Worm (Caenorhabditis elegans) whole organism, L2 larva: ENCODE measurements around the gene pde-3.

Source experiments
- C34F6.9 ChIP-seq: fragments of 150-350 bp; optimal IDR thresholded peaks from 2 replicates; lab custom pipeline; 2014; ENCODE audit warnings: missing biosample characterization, missing genetic modification characterization
- R02D3.7 ChIP-seq: fragments of 150-350 bp; optimal IDR thresholded peaks from 2 replicates; lab custom pipeline; 2014; ENCODE audit warnings: missing biosample characterization, missing genetic modification characterization
- ZK546.5 ChIP-seq: sonication (generic microtip); optimal IDR thresholded peaks from 2 replicates; lab custom pipeline; 2017; ENCODE audit warnings: missing biosample characterization, missing genetic modification characterization
- alr-1 ChIP-seq: fragments of 150-350 bp; optimal IDR thresholded peaks from 2 replicates; lab custom pipeline; 2014; ENCODE audit warnings: missing biosample characterization, missing genetic modification characterization
- ama-1 ChIP-seq: fragments of 150-350 bp; optimal IDR thresholded peaks from 2 replicates; lab custom pipeline; 2018; ENCODE audit warnings: inconsistent platforms
- ceh-16 ChIP-seq: fragments of 150-350 bp; optimal IDR thresholded peaks from 2 replicates; lab custom pipeline; 2014; ENCODE audit warnings: missing biosample characterization, missing genetic modification characterization
- ceh-82 ChIP-seq: fragments of 150-350 bp; optimal IDR thresholded peaks from 2 replicates; lab custom pipeline; 2014; ENCODE audit warnings: missing biosample characterization, missing genetic modification characterization
- dmd-4 ChIP-seq: sonication (generic microtip); optimal IDR thresholded peaks from 2 replicates; lab custom pipeline; 2017; ENCODE audit warnings: missing biosample characterization, missing genetic modification characterization
- egl-27 ChIP-seq: sonication (generic microtip); optimal IDR thresholded peaks from 3 replicates; lab custom pipeline; 2017; ENCODE audit warnings: missing biosample characterization, missing genetic modification reagents, missing genetic modification characterization
- elt-1 ChIP-seq: fragments of 150-350 bp; optimal IDR thresholded peaks from 2 replicates; lab custom pipeline; 2014; ENCODE audit warnings: missing biosample characterization, missing genetic modification characterization
- gmeb-1 ChIP-seq: fragments of 150-350 bp; optimal IDR thresholded peaks from 2 replicates; lab custom pipeline; 2014; ENCODE audit warnings: missing biosample characterization, missing genetic modification characterization
- lin-13 ChIP-seq: fragments of 150-350 bp; optimal IDR thresholded peaks from 2 replicates; lab custom pipeline; 2014; ENCODE audit warnings: missing biosample characterization, missing genetic modification reagents, missing genetic modification characterization
- lin-39 ChIP-seq: fragments of 150-350 bp; optimal IDR thresholded peaks from 2 replicates; lab custom pipeline; 2014; ENCODE audit warnings: missing biosample characterization, missing genetic modification reagents, missing genetic modification characterization
- lsy-2 ChIP-seq, 2 experiments: fragments of 150-350 bp in 1 of 2; sonication (generic microtip) in 1 of 2; optimal IDR thresholded peaks; 2 replicates each; lab custom pipeline; 2014 to 2017; ENCODE audit warnings: missing biosample characterization in 2 of 2, missing genetic modification characterization in 2 of 2
- mab-5 ChIP-seq: fragments of 150-350 bp; optimal IDR thresholded peaks from 2 replicates; lab custom pipeline; 2014; ENCODE audit warnings: missing biosample characterization, missing genetic modification characterization
- mbf-1 ChIP-seq: sonication (generic microtip); optimal IDR thresholded peaks from 2 replicates; lab custom pipeline; 2017; ENCODE audit warnings: missing biosample characterization, missing genetic modification characterization
- mdl-1 ChIP-seq, 2 experiments: fragments of 150-350 bp in 1 of 2; sonication (generic microtip) in 1 of 2; optimal IDR thresholded peaks; 2 replicates each; lab custom pipeline; 2017; ENCODE audit warnings: missing biosample characterization in 2 of 2, missing genetic modification characterization in 2 of 2
- nhr-10 ChIP-seq: sonication (generic microtip); optimal IDR thresholded peaks from 2 replicates; lab custom pipeline; 2017; ENCODE audit warnings: missing biosample characterization, missing genetic modification characterization
- nhr-11 ChIP-seq: fragments of 150-350 bp; optimal IDR thresholded peaks from 2 replicates; lab custom pipeline; 2014; ENCODE audit warnings: missing biosample characterization, missing genetic modification characterization
- nhr-12 ChIP-seq: fragments of 150-350 bp; optimal IDR thresholded peaks from 2 replicates; lab custom pipeline; 2014; ENCODE audit warnings: missing biosample characterization, missing genetic modification characterization
- nhr-21 ChIP-seq: fragments of 150-350 bp; optimal IDR thresholded peaks from 2 replicates; lab custom pipeline; 2014; ENCODE audit warnings: missing biosample characterization, missing genetic modification characterization
- nhr-23 ChIP-seq: fragments of 150-350 bp; optimal IDR thresholded peaks from 2 replicates; lab custom pipeline; 2014; ENCODE audit warnings: missing biosample characterization, missing genetic modification reagents, missing genetic modification characterization
- nhr-237 ChIP-seq: fragments of 150-350 bp; optimal IDR thresholded peaks from 2 replicates; lab custom pipeline; 2014; ENCODE audit warnings: missing biosample characterization, missing genetic modification characterization
- nhr-6 ChIP-seq: fragments of 150-350 bp; optimal IDR thresholded peaks from 2 replicates; lab custom pipeline; 2014; ENCODE audit warnings: missing biosample characterization, missing genetic modification characterization
- nhr-77 ChIP-seq: fragments of 150-350 bp; optimal IDR thresholded peaks from 2 replicates; lab custom pipeline; 2014; ENCODE audit warnings: missing biosample characterization, missing genetic modification characterization
- peb-1 ChIP-seq: fragments of 150-350 bp; optimal IDR thresholded peaks from 2 replicates; lab custom pipeline; 2014; ENCODE audit warnings: missing biosample characterization, missing genetic modification characterization
- sem-4 ChIP-seq: fragments of 150-350 bp; optimal IDR thresholded peaks from 2 replicates; lab custom pipeline; 2014; ENCODE audit warnings: missing biosample characterization, missing genetic modification reagents, missing genetic modification characterization
- sma-3 ChIP-seq: sonication (generic microtip); optimal IDR thresholded peaks from 2 replicates; lab custom pipeline; 2016; ENCODE audit warnings: missing genetic modification reagents, missing genetic modification characterization, missing compliant biosample characterization
- snpc-4 ChIP-seq: fragments of 150-350 bp; optimal IDR thresholded peaks from 2 replicates; lab custom pipeline; 2014; ENCODE audit warnings: missing biosample characterization, missing genetic modification characterization
- unc-39 ChIP-seq: fragments of 150-350 bp; optimal IDR thresholded peaks from 2 replicates; lab custom pipeline; 2014; ENCODE audit warnings: missing biosample characterization, missing genetic modification characterization
- unc-55 ChIP-seq: fragments of 150-350 bp; sonication (generic microtip); optimal IDR thresholded peaks from 3 replicates; lab custom pipeline; 2014; ENCODE audit warnings: missing biosample characterization, missing genetic modification reagents, missing genetic modification characterization
- zag-1 ChIP-seq: fragments of 150-350 bp; optimal IDR thresholded peaks from 2 replicates; lab custom pipeline; 2014; ENCODE audit warnings: missing biosample characterization, missing genetic modification characterization
- ztf-1 ChIP-seq: fragments of 200-800 bp; sonication (Bioruptor generic); conservative IDR thresholded peaks from 2 replicates; pipeline ENCODE4 v1.3.6; 2022; ENCODE audit warnings: missing genetic modification characterization, missing compliant biosample characterization
- ztf-11 ChIP-seq: sonication (generic microtip); optimal IDR thresholded peaks from 2 replicates; lab custom pipeline; 2017; ENCODE audit warnings: missing biosample characterization, missing genetic modification characterization
- ztf-4 ChIP-seq: fragments of 150-350 bp; optimal IDR thresholded peaks from 2 replicates; lab custom pipeline; 2014; ENCODE audit warnings: missing biosample characterization, missing genetic modification characterization

The pde-3 gene

ce11 chrII:14902193-14902592 lies 17.3 kb upstream of the pde-3 start, which contains the start of gene cog-1:
Gene cog-1, plus strand, starts transcription at chrII:14902493.
- TF ChIP-seq elt-1 (tag; lab: Kevin White, UChicago) (no peak), ZK546.5 (tag; lab: Kevin White, UChicago) (no peak), C34F6.9 (no peak), alr-1 (tag; lab: Kevin White, UChicago) (no peak), R02D3.7 (tag; lab: Kevin White, UChicago) (no peak), gmeb-1 (no peak), nhr-11 (tag; lab: Kevin White, UChicago) (no peak), nhr-21 (tag; lab: Kevin White, UChicago) (no peak), snpc-4 (tag; lab: Kevin White, UChicago) (no peak), mab-5 (tag; lab: Kevin White, UChicago) (no peak), lsy-2 (tag; optimal IDR thresholded peaks at IDR 0.05; lab: Kevin White, UChicago) (no peak), mdl-1 (tag; optimal IDR thresholded peaks at IDR 0.05; lab: Kevin White, UChicago) (no peak), lin-39 (tag; lab: Kevin White, UChicago) (no peak), lin-13 (GFP tag; lab: Kevin White, UChicago) (no peak), ztf-1 (no peak), sma-3 (no peak), sem-4 (tag; lab: Kevin White, UChicago) (no peak), dmd-4 (tag; lab: Kevin White, UChicago) (no peak), nhr-77 (tag; lab: Kevin White, UChicago) (no peak)

- no peak for TF ChIP-seq nhr-77 (tag; lab: Kevin White, UChicago)
- no peak for TF ChIP-seq ceh-82 (tag; lab: Kevin White, UChicago)
- no peak for TF ChIP-seq ztf-1
- no peak for TF ChIP-seq elt-1 (tag; lab: Kevin White, UChicago)
- TF ChIP-seq ama-1 (lab: Kevin White, UChicago), result no peak
- TF ChIP-seq nhr-12, result no peak
- no peak for TF ChIP-seq alr-1 (tag; lab: Kevin White, UChicago)
- TF ChIP-seq nhr-237 (tag; lab: Kevin White, UChicago), result no peak
These were observed 15.9 kb upstream of the pde-3 start for ce11 chrII:14903611-14904010.

DNA sequence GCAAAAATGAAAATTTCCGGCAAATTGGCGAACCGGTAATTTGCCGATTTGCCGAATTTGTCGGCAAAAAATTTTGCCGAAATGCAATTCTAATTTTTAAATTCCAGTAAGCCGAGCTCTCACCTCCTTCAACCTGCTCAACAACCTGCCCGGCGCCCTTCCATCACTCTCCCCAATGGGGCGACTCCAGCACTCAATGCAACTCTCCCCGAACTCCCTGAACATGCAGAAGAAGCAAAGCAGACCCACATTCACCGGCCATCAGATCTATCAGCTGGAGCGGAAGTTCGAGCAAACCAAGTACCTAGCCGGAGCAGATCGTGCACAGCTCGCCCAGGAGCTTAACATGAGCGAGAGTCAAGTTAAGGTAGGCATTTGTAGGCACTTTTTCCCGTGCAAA lies 14.9 kb upstream of the pde-3 start:
- no peak for TF ChIP-seq nhr-6 (tag; lab: Kevin White, UChicago)
- TF ChIP-seq ama-1 (lab: Kevin White, UChicago), result no peak
- TF ChIP-seq ceh-82 (tag; lab: Kevin White, UChicago), result no peak
- TF ChIP-seq peb-1 (tag; lab: Kevin White, UChicago), result no peak
- no peak for TF ChIP-seq ztf-4 (tag; lab: Kevin White, UChicago)
- no peak for TF ChIP-seq nhr-23 (tag; lab: Kevin White, UChicago)
- no peak for TF ChIP-seq R02D3.7 (tag; lab: Kevin White, UChicago)
- TF ChIP-seq C34F6.9, result no peak
- no peak for TF ChIP-seq sma-3
- TF ChIP-seq sem-4 (tag; lab: Kevin White, UChicago), result no peak
- no peak for TF ChIP-seq egl-27 (tag; lab: Kevin White, UChicago)
- TF ChIP-seq alr-1 (tag; lab: Kevin White, UChicago), result no peak
- TF ChIP-seq ZK546.5 (tag; lab: Kevin White, UChicago), result no peak
- TF ChIP-seq gmeb-1, result no peak
- no peak for TF ChIP-seq ztf-11 (tag; lab: Kevin White, UChicago)
- no peak for TF ChIP-seq mbf-1 (tag; lab: Kevin White, UChicago)
- TF ChIP-seq ztf-1, result no peak
- no peak for TF ChIP-seq ceh-16 (tag; lab: Kevin White, UChicago)
- no peak for TF ChIP-seq unc-39 (tag; lab: Kevin White, UChicago)
- TF ChIP-seq zag-1 (tag; lab: Kevin White, UChicago), result no peak
- TF ChIP-seq, all 48 proteins: peak for 0

- TF ChIP-seq mbf-1 (tag; lab: Kevin White, UChicago) (no peak), lin-39 (tag; lab: Kevin White, UChicago) (no peak), ceh-16 (tag; lab: Kevin White, UChicago) (no peak), nhr-21 (tag; lab: Kevin White, UChicago) (no peak), nhr-10 (tag; lab: Kevin White, UChicago) (no peak), snpc-4 (tag; lab: Kevin White, UChicago) (no peak), nhr-12 (no peak), gmeb-1 (no peak), dmd-4 (tag; lab: Kevin White, UChicago) (no peak), ZK546.5 (tag; lab: Kevin White, UChicago) (no peak), nhr-11 (tag; lab: Kevin White, UChicago) (no peak), peb-1 (tag; lab: Kevin White, UChicago) (no peak), mab-5 (tag; lab: Kevin White, UChicago) (no peak), nhr-6 (tag; lab: Kevin White, UChicago) (no peak), unc-55 (no peak), ztf-1 (no peak), lin-13 (GFP tag; lab: Kevin White, UChicago) (no peak)
These were observed 11.8 kb upstream of the pde-3 start for ce11 chrII:14907719-14908118.
